Fruit fly (Drosophila melanogaster) whole organism, prepupa: ENCODE measurements around the gene bnl.
A peak's percentile ranks its signal among the peaks of the same experiment; 100 is the strongest.

Source experiments
- CG10631 ChIP-seq: fragments of 200-800 bp; sonication (Bioruptor generic); optimal IDR thresholded peaks from 2 replicates; lab custom pipeline; 2016; ENCODE audit warnings: missing biosample characterization, missing genetic modification characterization
- CG10669 ChIP-seq: fragments of 200-800 bp; sonication (Bioruptor generic); optimal IDR thresholded peaks from 3 replicates; lab custom pipeline; 2018; ENCODE audit warnings: missing biosample characterization, mild to moderate bottlenecking, missing genetic modification characterization, moderate library complexity
- CG15336 ChIP-seq: fragments of 200-800 bp; sonication (Bioruptor generic); IDR thresholded peaks from 2 replicates; pipeline ENCODE4 v1.3.6; 2022; ENCODE audit warnings: missing biosample characterization, missing genetic modification characterization
- CG1621 ChIP-seq: fragments of 200-800 bp; sonication (Bioruptor generic); optimal IDR thresholded peaks from 3 replicates; lab custom pipeline; 2018; ENCODE audit warnings: missing biosample characterization, mild to moderate bottlenecking, missing genetic modification characterization
- CG16779 ChIP-seq: fragments of 200-800 bp; sonication (Bioruptor generic); optimal IDR thresholded peaks from 3 replicates; lab custom pipeline; 2017; ENCODE audit warnings: missing biosample characterization, mild to moderate bottlenecking, missing genetic modification characterization
- CG31627 ChIP-seq: fragments of 200-800 bp; sonication (Bioruptor generic); optimal IDR thresholded peaks from 3 replicates; lab custom pipeline; 2016; ENCODE audit warnings: missing biosample characterization, missing genetic modification characterization
- CG34406 ChIP-seq: fragments of 200-800 bp; sonication (Bioruptor generic); optimal IDR thresholded peaks from 3 replicates; lab custom pipeline; 2016; ENCODE audit warnings: missing biosample characterization, missing genetic modification characterization
- CG3919 ChIP-seq: fragments of 200-800 bp; sonication (Bioruptor generic); optimal IDR thresholded peaks from 3 replicates; lab custom pipeline; 2016; ENCODE audit warnings: missing biosample characterization, missing genetic modification characterization
- CG4318 ChIP-seq: fragments of 200-800 bp; sonication (Bioruptor generic); optimal IDR thresholded peaks from 3 replicates; lab custom pipeline; 2017; ENCODE audit warnings: missing biosample characterization, mild to moderate bottlenecking, missing genetic modification characterization
- CG6163 ChIP-seq: fragments of 200-800 bp; sonication (Bioruptor generic); IDR thresholded peaks from 3 replicates; pipeline ENCODE4 v1.3.6; 2022; ENCODE audit warnings: missing biosample characterization, missing genetic modification characterization
- CG6276 ChIP-seq: fragments of 200-800 bp; sonication (Bioruptor generic); optimal IDR thresholded peaks from 2 replicates; lab custom pipeline; 2017; ENCODE audit warnings: missing biosample characterization, mild to moderate bottlenecking, missing genetic modification characterization
- CG6792 ChIP-seq: fragments of 200-800 bp; sonication (Bioruptor generic); optimal IDR thresholded peaks from 3 replicates; lab custom pipeline; 2016; ENCODE audit warnings: missing biosample characterization, missing genetic modification characterization
- CG6808 ChIP-seq: fragments of 200-800 bp; sonication (Bioruptor generic); optimal IDR thresholded peaks from 3 replicates; lab custom pipeline; 2017; ENCODE audit warnings: missing biosample characterization, missing genetic modification characterization, mild to moderate bottlenecking, moderate library complexity, missing genetic modification reagents
- CG6854 ChIP-seq: fragments of 200-800 bp; sonication (Bioruptor generic); optimal IDR thresholded peaks from 2 replicates; lab custom pipeline; 2017; ENCODE audit warnings: missing biosample characterization, mild to moderate bottlenecking, missing genetic modification characterization
- CG8119 ChIP-seq: fragments of 200-800 bp; sonication (Bioruptor generic); IDR thresholded peaks from 3 replicates; pipeline ENCODE4 v1.3.6; 2022; ENCODE audit warnings: missing biosample characterization, missing genetic modification characterization
- CG8632 ChIP-seq: fragments of 200-800 bp; sonication (Bioruptor generic); optimal IDR thresholded peaks from 3 replicates; lab custom pipeline; 2016; ENCODE audit warnings: missing biosample characterization, missing genetic modification characterization
- CG9139 ChIP-seq: fragments of 200-800 bp; sonication (Bioruptor generic); optimal IDR thresholded peaks from 3 replicates; lab custom pipeline; 2017; ENCODE audit warnings: missing biosample characterization, mild to moderate bottlenecking, missing genetic modification characterization
- Eip78C ChIP-seq: fragments of 200-800 bp; sonication (Bioruptor generic); peaks from one replicate; lab custom pipeline; 2016; ENCODE audit warnings: missing biosample characterization, missing genetic modification characterization
- Eip93F ChIP-seq: fragments of 200-800 bp; sonication (Bioruptor generic); optimal IDR thresholded peaks from 2 replicates; lab custom pipeline; 2016; ENCODE audit warnings: missing biosample characterization, mild to moderate bottlenecking, missing genetic modification characterization
- Ets96B ChIP-seq: fragments of 200-800 bp; optimal IDR thresholded peaks from 2 replicates; lab custom pipeline; 2019; ENCODE audit warnings: missing biosample characterization, mild to moderate bottlenecking, missing genetic modification characterization, moderate library complexity
- Gug ChIP-seq: fragments of 200-800 bp; sonication (Bioruptor generic); IDR thresholded peaks from 2 replicates; pipeline ENCODE4 v1.3.6; 2022; ENCODE audit warnings: missing biosample characterization, missing genetic modification characterization
- Hr39 ChIP-seq: fragments of 200-800 bp; sonication (Bioruptor generic); optimal IDR thresholded peaks from 2 replicates; lab custom pipeline; 2016; ENCODE audit warnings: missing biosample characterization, missing genetic modification characterization
- Hr4 ChIP-seq: fragments of 200-800 bp; sonication (Bioruptor generic); optimal IDR thresholded peaks from 3 replicates; lab custom pipeline; 2016; ENCODE audit warnings: missing biosample characterization, missing genetic modification characterization
- Lpt ChIP-seq: fragments of 200-800 bp; sonication (Bioruptor generic); optimal IDR thresholded peaks from 3 replicates; lab custom pipeline; 2016; ENCODE audit warnings: missing biosample characterization, missing genetic modification characterization
- Met ChIP-seq: fragments of 200-800 bp; sonication (Bioruptor generic); optimal IDR thresholded peaks from 3 replicates; lab custom pipeline; 2016; ENCODE audit warnings: missing biosample characterization, missing genetic modification characterization
- OdsH ChIP-seq: fragments of 200-800 bp; sonication (Bioruptor generic); optimal IDR thresholded peaks from 3 replicates; lab custom pipeline; 2016; ENCODE audit warnings: missing biosample characterization, missing genetic modification characterization
- Smox ChIP-seq: fragments of 200-800 bp; sonication (Bioruptor generic); optimal IDR thresholded peaks from 3 replicates; lab custom pipeline; 2016; ENCODE audit warnings: missing biosample characterization, missing genetic modification characterization
- Sox102F ChIP-seq: fragments of 200-800 bp; sonication (Bioruptor generic); optimal IDR thresholded peaks from 2 replicates; lab custom pipeline; 2016; ENCODE audit warnings: missing biosample characterization, mild to moderate bottlenecking, missing genetic modification characterization
- Sox14 ChIP-seq: fragments of 200-800 bp; sonication (Bioruptor generic); optimal IDR thresholded peaks from 3 replicates; lab custom pipeline; 2016; ENCODE audit warnings: missing biosample characterization, missing genetic modification characterization
- Sox15 ChIP-seq: fragments of 200-800 bp; sonication (Bioruptor generic); optimal IDR thresholded peaks from 3 replicates; lab custom pipeline; 2016; ENCODE audit warnings: missing biosample characterization, missing genetic modification characterization
- achi ChIP-seq: fragments of 200-800 bp; sonication (Bioruptor generic); optimal IDR thresholded peaks from 3 replicates; lab custom pipeline; 2016; ENCODE audit warnings: missing biosample characterization, missing genetic modification characterization
- cyc ChIP-seq: fragments of 200-800 bp; sonication (Bioruptor generic); optimal IDR thresholded peaks from 3 replicates; lab custom pipeline; 2016; ENCODE audit warnings: missing biosample characterization, missing genetic modification characterization
- dac ChIP-seq: fragments of 200-800 bp; sonication (Bioruptor generic); optimal IDR thresholded peaks from 2 replicates; lab custom pipeline; 2017; ENCODE audit warnings: missing biosample characterization, mild to moderate bottlenecking, missing genetic modification characterization
- dsx ChIP-seq: fragments of 200-800 bp; optimal IDR thresholded peaks from 3 replicates; lab custom pipeline; 2019; ENCODE audit warnings: missing biosample characterization, mild to moderate bottlenecking, missing genetic modification characterization, moderate library complexity; ENCODE audit not compliant: poor library complexity, severe bottlenecking
- eg ChIP-seq: fragments of 200-800 bp; sonication (Bioruptor generic); IDR thresholded peaks from 3 replicates; pipeline ENCODE4 v1.3.6; 2022; ENCODE audit warnings: missing biosample characterization, missing genetic modification characterization
- esn ChIP-seq: fragments of 200-800 bp; sonication (Bioruptor generic); optimal IDR thresholded peaks from 2 replicates; lab custom pipeline; 2016; ENCODE audit warnings: missing biosample characterization, mild to moderate bottlenecking, missing genetic modification characterization, moderate library complexity
- fd59A ChIP-seq: fragments of 200-800 bp; sonication (Bioruptor generic); optimal IDR thresholded peaks from 2 replicates; lab custom pipeline; 2017; ENCODE audit warnings: missing biosample characterization, mild to moderate bottlenecking, missing genetic modification characterization, missing genetic modification reagents
- fkh ChIP-seq: fragments of 200-800 bp; sonication (Bioruptor generic); optimal IDR thresholded peaks from 3 replicates; lab custom pipeline; 2017; ENCODE audit warnings: missing biosample characterization, mild to moderate bottlenecking, missing genetic modification characterization, moderate library complexity
- lz ChIP-seq: fragments of 200-800 bp; sonication (Bioruptor generic); optimal IDR thresholded peaks from 3 replicates; lab custom pipeline; 2016; ENCODE audit warnings: missing biosample characterization, missing genetic modification characterization
- net ChIP-seq: fragments of 200-800 bp; sonication (Bioruptor generic); optimal IDR thresholded peaks from 3 replicates; lab custom pipeline; 2016; ENCODE audit warnings: missing biosample characterization, missing genetic modification characterization
- pdm3 ChIP-seq: fragments of 200-800 bp; sonication (Bioruptor generic); optimal IDR thresholded peaks from 3 replicates; lab custom pipeline; 2016; ENCODE audit warnings: missing biosample characterization, missing genetic modification characterization
- salr ChIP-seq, 2 experiments: fragments of 200-800 bp; sonication (Bioruptor generic); optimal IDR thresholded peaks; 3 replicates each; lab custom pipeline; 2016 to 2018; ENCODE audit warnings: missing biosample characterization in 2 of 2, missing genetic modification characterization in 2 of 2, mild to moderate bottlenecking in 1 of 2
- spab ChIP-seq: fragments of 200-800 bp; sonication (Bioruptor generic); optimal IDR thresholded peaks from 2 replicates; lab custom pipeline; 2017; ENCODE audit warnings: missing biosample characterization, mild to moderate bottlenecking, missing genetic modification characterization, missing genetic modification reagents
- ss ChIP-seq, 2 experiments: fragments of 200-800 bp; sonication (Bioruptor generic); optimal IDR thresholded peaks; 2 replicates in 1 of 2; 3 replicates in 1 of 2; lab custom pipeline; 2017 to 2018; ENCODE audit warnings: mild to moderate bottlenecking in 2 of 2, missing biosample characterization in 2 of 2, missing genetic modification characterization in 2 of 2, moderate library complexity in 1 of 2
- svp ChIP-seq: fragments of 200-800 bp; sonication (Bioruptor generic); peaks from one replicate; lab custom pipeline; 2016; ENCODE audit warnings: missing biosample characterization, missing genetic modification characterization
- topi ChIP-seq: fragments of 200-800 bp; sonication (Bioruptor generic); optimal IDR thresholded peaks from 3 replicates; lab custom pipeline; 2016; ENCODE audit warnings: missing biosample characterization, missing genetic modification characterization
- vri ChIP-seq: fragments of 200-800 bp; sonication (Bioruptor generic); optimal IDR thresholded peaks from 3 replicates; lab custom pipeline; 2016; ENCODE audit warnings: missing biosample characterization, mild to moderate bottlenecking, missing genetic modification characterization

bnl gene

dm6 chr3R:19877427-19878076, 40.9 kb upstream of the bnl start, which contains the start of the genes CG17186 and Arc42 (continued):
- TF ChIP-seq ss (GFP tag; optimal IDR thresholded peaks at IDR 0.05; lab: Kevin White, UChicago): peak; percentile 85 to 87

- TF ChIP-seq spab (GFP tag; lab: Kevin White, UChicago): no peak
- TF ChIP-seq Eip93F (GFP tag; lab: Kevin White, UChicago): no peak
- TF ChIP-seq Sox102F (GFP tag; lab: Kevin White, UChicago): peak; percentile 11
- no peak for TF ChIP-seq Smox (GFP tag; lab: Kevin White, UChicago)
- TF ChIP-seq CG6163: peak; percentile 60
- no peak for TF ChIP-seq dac
- TF ChIP-seq OdsH (GFP tag; lab: Kevin White, UChicago): peak; percentile 53
- peak in 1 of 2 experiments; percentile 53 for TF ChIP-seq salr (GFP tag; optimal IDR thresholded peaks at IDR 0.05; lab: Kevin White, UChicago)
- TF ChIP-seq CG3919 (GFP tag; lab: Kevin White, UChicago): peak; percentile 45
- TF ChIP-seq esn (GFP tag; lab: Kevin White, UChicago): peak; percentile 43
- peak; percentile 66 for TF ChIP-seq CG6854 (GFP tag; lab: Kevin White, UChicago)
- TF ChIP-seq Eip78C (GFP tag; lab: Kevin White, UChicago): peak; percentile 72
- TF ChIP-seq CG31627: peak; percentile 13
- TF ChIP-seq fkh: peak; percentile 87
- peak; percentile 58 for TF ChIP-seq dsx (GFP tag; lab: Kevin White, UChicago)
- no peak for TF ChIP-seq Ets96B (tag; lab: Kevin White, UChicago)
- peak; percentile 35 for TF ChIP-seq CG10669 (GFP tag; lab: Kevin White, UChicago)
- TF ChIP-seq CG8632 (GFP tag; lab: Kevin White, UChicago): peak; percentile 51
- peak; percentile 33 for TF ChIP-seq CG6808
- peak; percentile 26 for TF ChIP-seq cyc (GFP tag; lab: Kevin White, UChicago)
- peak; percentile 32 for TF ChIP-seq CG34406
- TF ChIP-seq CG16779 (tag; lab: Kevin White, UChicago): peak; percentile 20
- TF ChIP-seq CG15336 (GFP tag; lab: Robert Waterston, UW): peak; percentile 37; the same call in 1 of the 2 replicates
- TF ChIP-seq Sox15: no peak
- no peak for TF ChIP-seq CG10631 (GFP tag; lab: Kevin White, UChicago)
- peak; percentile 82 for TF ChIP-seq achi (GFP tag; lab: Kevin White, UChicago)
- peak; percentile 23 for TF ChIP-seq vri (GFP tag; lab: Kevin White, UChicago)
- peak; percentile 27 for TF ChIP-seq CG6792 (GFP tag; lab: Kevin White, UChicago)
- TF ChIP-seq topi: no peak
- peak; percentile 18 for TF ChIP-seq CG6276 (GFP tag; lab: Kevin White, UChicago)
- peak; percentile 34 for TF ChIP-seq Hr4
- peak; percentile 6 for TF ChIP-seq Met (GFP tag; lab: Kevin White, UChicago)
- peak; percentile 36 for TF ChIP-seq net (GFP tag; lab: Kevin White, UChicago)
- peak; percentile 36 for TF ChIP-seq Hr39 (GFP tag; lab: Kevin White, UChicago)
- TF ChIP-seq CG9139 (GFP tag; lab: Kevin White, UChicago): peak; percentile 61
- peak; percentile 30 for TF ChIP-seq pdm3 (GFP tag; lab: Kevin White, UChicago)
- no peak for TF ChIP-seq fd59A (GFP tag; lab: Kevin White, UChicago)
- TF ChIP-seq eg (GFP tag; lab: Robert Waterston, UW): peak; percentile 48; the same call in 2 of the 3 replicates
- peak; percentile 23 for TF ChIP-seq lz (GFP tag; lab: Kevin White, UChicago)
- TF ChIP-seq Sox14: peak; percentile 58
- TF ChIP-seq Gug: peak; percentile 43; the same call in 1 of the 2 replicates
- TF ChIP-seq Lpt (GFP tag; lab: Kevin White, UChicago): no peak
- peak; percentile 42 to 71 for TF ChIP-seq ss (GFP tag; optimal IDR thresholded peaks at IDR 0.05; lab: Kevin White, UChicago)
- peak; percentile 41; the same call in 1 of the 3 replicates for TF ChIP-seq CG8119 (GFP tag; lab: Robert Waterston, UW)
- TF ChIP-seq svp (GFP tag; lab: Kevin White, UChicago): no peak
- TF ChIP-seq CG4318 (GFP tag; lab: Kevin White, UChicago): no peak
- peak; percentile 59 for TF ChIP-seq CG1621 (tag; lab: Kevin White, UChicago)
Measured at dm6 chr3R:19875118-19875887, 38.7 kb upstream of the bnl start, which contains the start of gene Mrp5. Gene Mrp5, minus strand, starts transcription at chr3R:19875678.
